Worm (Caenorhabditis elegans) whole organism, L2 larva: ENCODE measurements around the gene ogdh-1.

Source experiments
- C34F6.9 ChIP-seq: fragments of 150-350 bp; optimal IDR thresholded peaks from 2 replicates; lab custom pipeline; 2014; ENCODE audit warnings: missing biosample characterization, missing genetic modification characterization
- F13H6.1 ChIP-seq: sonication (generic microtip); optimal IDR thresholded peaks from 2 replicates; lab custom pipeline; 2016; ENCODE audit warnings: missing genetic modification characterization, missing compliant biosample characterization
- R02D3.7 ChIP-seq: fragments of 150-350 bp; optimal IDR thresholded peaks from 2 replicates; lab custom pipeline; 2014; ENCODE audit warnings: missing biosample characterization, missing genetic modification characterization
- Y55F3AM.14 ChIP-seq: fragments of 200-800 bp; sonication (Bioruptor generic); optimal IDR thresholded peaks from 2 replicates; lab custom pipeline; 2018; ENCODE audit warnings: mild to moderate bottlenecking, missing genetic modification characterization, missing compliant biosample characterization
- ZK546.5 ChIP-seq: sonication (generic microtip); optimal IDR thresholded peaks from 2 replicates; lab custom pipeline; 2017; ENCODE audit warnings: missing biosample characterization, missing genetic modification characterization
- alr-1 ChIP-seq: fragments of 150-350 bp; optimal IDR thresholded peaks from 2 replicates; lab custom pipeline; 2014; ENCODE audit warnings: missing biosample characterization, missing genetic modification characterization
- aly-2 ChIP-seq: fragments of 150-350 bp; optimal IDR thresholded peaks from 2 replicates; lab custom pipeline; 2014; ENCODE audit warnings: missing biosample characterization, missing genetic modification characterization
- ama-1 ChIP-seq: fragments of 150-350 bp; optimal IDR thresholded peaks from 2 replicates; lab custom pipeline; 2018; ENCODE audit warnings: inconsistent platforms
- blmp-1 ChIP-seq: sonication (generic microtip); optimal IDR thresholded peaks from 2 replicates; lab custom pipeline; 2017; ENCODE audit warnings: missing genetic modification characterization, mild to moderate bottlenecking, missing compliant biosample characterization, antibody characterized with exemption, moderate library complexity; ENCODE audit not compliant: insufficient read depth
- ceh-16 ChIP-seq: fragments of 150-350 bp; optimal IDR thresholded peaks from 2 replicates; lab custom pipeline; 2014; ENCODE audit warnings: missing biosample characterization, missing genetic modification characterization
- ceh-82 ChIP-seq: fragments of 150-350 bp; optimal IDR thresholded peaks from 2 replicates; lab custom pipeline; 2014; ENCODE audit warnings: missing biosample characterization, missing genetic modification characterization
- crh-2 ChIP-seq: sonication (generic microtip); optimal IDR thresholded peaks from 2 replicates; lab custom pipeline; 2017; ENCODE audit warnings: missing biosample characterization, missing genetic modification characterization
- dmd-4 ChIP-seq: sonication (generic microtip); optimal IDR thresholded peaks from 2 replicates; lab custom pipeline; 2017; ENCODE audit warnings: missing biosample characterization, missing genetic modification characterization
- egl-27 ChIP-seq: sonication (generic microtip); optimal IDR thresholded peaks from 3 replicates; lab custom pipeline; 2017; ENCODE audit warnings: missing biosample characterization, missing genetic modification reagents, missing genetic modification characterization
- elt-1 ChIP-seq: fragments of 150-350 bp; optimal IDR thresholded peaks from 2 replicates; lab custom pipeline; 2014; ENCODE audit warnings: missing biosample characterization, missing genetic modification characterization
- elt-3 ChIP-seq: sonication (generic microtip); optimal IDR thresholded peaks from 2 replicates; lab custom pipeline; 2017; ENCODE audit warnings: missing biosample characterization, missing genetic modification characterization
- fos-1 ChIP-seq: fragments of 150-350 bp; optimal IDR thresholded peaks from 2 replicates; lab custom pipeline; 2014; ENCODE audit warnings: missing biosample characterization, missing genetic modification characterization
- gmeb-1 ChIP-seq: fragments of 150-350 bp; optimal IDR thresholded peaks from 2 replicates; lab custom pipeline; 2014; ENCODE audit warnings: missing biosample characterization, missing genetic modification characterization
- lin-11 ChIP-seq: fragments of 150-350 bp; sonication (generic microtip); optimal IDR thresholded peaks from 2 replicates; lab custom pipeline; 2014; ENCODE audit warnings: missing biosample characterization, missing genetic modification characterization, inconsistent platforms, mixed read lengths
- lin-13 ChIP-seq: fragments of 150-350 bp; optimal IDR thresholded peaks from 2 replicates; lab custom pipeline; 2014; ENCODE audit warnings: missing biosample characterization, missing genetic modification reagents, missing genetic modification characterization
- lin-39 ChIP-seq: fragments of 150-350 bp; optimal IDR thresholded peaks from 2 replicates; lab custom pipeline; 2014; ENCODE audit warnings: missing biosample characterization, missing genetic modification reagents, missing genetic modification characterization
- lsy-2 ChIP-seq, 2 experiments: fragments of 150-350 bp in 1 of 2; sonication (generic microtip) in 1 of 2; optimal IDR thresholded peaks; 2 replicates each; lab custom pipeline; 2014 to 2017; ENCODE audit warnings: missing biosample characterization in 2 of 2, missing genetic modification characterization in 2 of 2
- mab-5 ChIP-seq: fragments of 150-350 bp; optimal IDR thresholded peaks from 2 replicates; lab custom pipeline; 2014; ENCODE audit warnings: missing biosample characterization, missing genetic modification characterization
- mbf-1 ChIP-seq: sonication (generic microtip); optimal IDR thresholded peaks from 2 replicates; lab custom pipeline; 2017; ENCODE audit warnings: missing biosample characterization, missing genetic modification characterization
- mdl-1 ChIP-seq, 2 experiments: fragments of 150-350 bp in 1 of 2; sonication (generic microtip) in 1 of 2; optimal IDR thresholded peaks; 2 replicates each; lab custom pipeline; 2017; ENCODE audit warnings: missing biosample characterization in 2 of 2, missing genetic modification characterization in 2 of 2
- nhr-10 ChIP-seq: sonication (generic microtip); optimal IDR thresholded peaks from 2 replicates; lab custom pipeline; 2017; ENCODE audit warnings: missing biosample characterization, missing genetic modification characterization
- nhr-11 ChIP-seq: fragments of 150-350 bp; optimal IDR thresholded peaks from 2 replicates; lab custom pipeline; 2014; ENCODE audit warnings: missing biosample characterization, missing genetic modification characterization
- nhr-12 ChIP-seq: fragments of 150-350 bp; optimal IDR thresholded peaks from 2 replicates; lab custom pipeline; 2014; ENCODE audit warnings: missing biosample characterization, missing genetic modification characterization
- nhr-129 ChIP-seq: fragments of 150-350 bp; optimal IDR thresholded peaks from 2 replicates; lab custom pipeline; 2014; ENCODE audit warnings: missing biosample characterization, missing genetic modification characterization
- nhr-21 ChIP-seq: fragments of 150-350 bp; optimal IDR thresholded peaks from 2 replicates; lab custom pipeline; 2014; ENCODE audit warnings: missing biosample characterization, missing genetic modification characterization
- nhr-23 ChIP-seq: fragments of 150-350 bp; optimal IDR thresholded peaks from 2 replicates; lab custom pipeline; 2014; ENCODE audit warnings: missing biosample characterization, missing genetic modification reagents, missing genetic modification characterization
- nhr-237 ChIP-seq: fragments of 150-350 bp; optimal IDR thresholded peaks from 2 replicates; lab custom pipeline; 2014; ENCODE audit warnings: missing biosample characterization, missing genetic modification characterization
- nhr-25 ChIP-seq: fragments of 150-350 bp; sonication (generic microtip); optimal IDR thresholded peaks from 3 replicates; lab custom pipeline; 2014; ENCODE audit warnings: missing biosample characterization, missing genetic modification characterization
- nhr-6 ChIP-seq: fragments of 150-350 bp; optimal IDR thresholded peaks from 2 replicates; lab custom pipeline; 2014; ENCODE audit warnings: missing biosample characterization, missing genetic modification characterization
- nhr-77 ChIP-seq: fragments of 150-350 bp; optimal IDR thresholded peaks from 2 replicates; lab custom pipeline; 2014; ENCODE audit warnings: missing biosample characterization, missing genetic modification characterization
- peb-1 ChIP-seq: fragments of 150-350 bp; optimal IDR thresholded peaks from 2 replicates; lab custom pipeline; 2014; ENCODE audit warnings: missing biosample characterization, missing genetic modification characterization
- sem-4 ChIP-seq: fragments of 150-350 bp; optimal IDR thresholded peaks from 2 replicates; lab custom pipeline; 2014; ENCODE audit warnings: missing biosample characterization, missing genetic modification reagents, missing genetic modification characterization
- skn-1 ChIP-seq: sonication (generic microtip); optimal IDR thresholded peaks from 2 replicates; lab custom pipeline; 2017; ENCODE audit warnings: missing biosample characterization, missing genetic modification characterization
- sma-3 ChIP-seq: sonication (generic microtip); optimal IDR thresholded peaks from 2 replicates; lab custom pipeline; 2016; ENCODE audit warnings: missing genetic modification reagents, missing genetic modification characterization, missing compliant biosample characterization
- sma-9 ChIP-seq, 2 experiments: fragments of 150-350 bp in 1 of 2; sonication (generic microtip) in 1 of 2; optimal IDR thresholded peaks; 2 replicates each; lab custom pipeline; 2014 to 2016; ENCODE audit warnings: missing genetic modification characterization in 2 of 2, mild to moderate bottlenecking in 1 of 2, missing biosample characterization in 1 of 2, missing compliant biosample characterization in 1 of 2, missing genetic modification reagents in 1 of 2, moderate library complexity in 1 of 2
- snpc-4 ChIP-seq: fragments of 150-350 bp; optimal IDR thresholded peaks from 2 replicates; lab custom pipeline; 2014; ENCODE audit warnings: missing biosample characterization, missing genetic modification characterization
- unc-39 ChIP-seq: fragments of 150-350 bp; optimal IDR thresholded peaks from 2 replicates; lab custom pipeline; 2014; ENCODE audit warnings: missing biosample characterization, missing genetic modification characterization
- unc-55 ChIP-seq: fragments of 150-350 bp; sonication (generic microtip); optimal IDR thresholded peaks from 3 replicates; lab custom pipeline; 2014; ENCODE audit warnings: missing biosample characterization, missing genetic modification reagents, missing genetic modification characterization
- unc-62 ChIP-seq: fragments of 150-350 bp; optimal IDR thresholded peaks from 2 replicates; lab custom pipeline; 2014; ENCODE audit warnings: missing biosample characterization, missing genetic modification reagents, missing genetic modification characterization
- zag-1 ChIP-seq: fragments of 150-350 bp; optimal IDR thresholded peaks from 2 replicates; lab custom pipeline; 2014; ENCODE audit warnings: missing biosample characterization, missing genetic modification characterization
- ztf-1 ChIP-seq: fragments of 200-800 bp; sonication (Bioruptor generic); conservative IDR thresholded peaks from 2 replicates; pipeline ENCODE4 v1.3.6; 2022; ENCODE audit warnings: missing genetic modification characterization, missing compliant biosample characterization
- ztf-4 ChIP-seq: fragments of 150-350 bp; optimal IDR thresholded peaks from 2 replicates; lab custom pipeline; 2014; ENCODE audit warnings: missing biosample characterization, missing genetic modification characterization

Gene ogdh-1

DNA sequence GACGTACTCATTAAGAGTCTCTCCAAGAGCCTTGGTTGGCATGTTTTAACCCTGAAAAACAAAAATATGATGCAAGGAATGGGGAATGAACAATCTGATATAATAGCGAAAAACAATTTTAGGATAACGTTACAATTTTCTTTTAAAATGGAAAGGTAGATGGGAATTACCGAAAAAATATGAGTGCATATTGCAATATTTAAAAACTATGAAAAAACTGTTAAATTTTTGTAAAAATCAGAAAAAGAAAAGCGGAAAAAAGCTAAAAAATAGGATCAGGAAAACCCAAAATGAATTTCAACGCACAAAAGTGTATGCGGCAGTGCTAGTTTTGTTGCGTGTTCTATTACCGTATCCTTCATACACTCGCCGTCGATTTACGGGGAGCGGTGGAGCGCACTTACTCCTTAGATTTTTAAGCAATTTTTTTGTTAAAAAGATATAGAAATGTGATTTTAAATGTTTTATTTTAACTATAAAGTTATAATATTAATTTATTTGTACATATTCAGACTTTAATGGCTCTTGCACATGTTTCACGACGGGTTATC lies 46.0 kb upstream of the ogdh-1 start, which contains the start of the genes rpl-20 and Y17G9B.5 (continued):
- peak; percentile 94 for TF ChIP-seq ZK546.5
- TF ChIP-seq dmd-4 (tag; lab: Kevin White, UChicago) = peak; percentile 84
- peak; percentile 100 for TF ChIP-seq sma-3
- peak; percentile 95 for TF ChIP-seq nhr-77 (tag; lab: Kevin White, UChicago)
- peak; percentile 99 for TF ChIP-seq lin-13 (GFP tag; lab: Kevin White, UChicago)

DNA sequence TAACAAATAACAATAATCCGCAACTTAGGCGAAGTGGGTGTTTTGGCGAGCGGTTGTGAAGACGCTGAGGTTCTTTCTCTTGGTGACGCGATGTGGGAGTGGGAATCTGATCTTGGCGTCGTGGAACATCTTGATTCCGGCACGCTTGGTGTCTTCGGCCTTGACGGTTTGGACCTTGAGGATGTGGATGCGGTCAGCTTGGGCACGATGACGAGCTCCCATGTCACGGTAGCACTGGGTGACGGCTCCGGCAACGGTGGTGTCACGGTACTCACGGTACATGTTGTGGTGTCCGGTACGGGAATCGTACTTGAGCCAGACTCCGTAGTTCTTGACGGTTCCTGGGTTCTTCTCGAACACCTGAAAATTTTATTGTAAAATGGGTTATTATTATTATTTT lies 45.3 kb upstream of the ogdh-1 start:
- TF ChIP-seq ceh-82 (tag; lab: Kevin White, UChicago) (no peak), sma-9 (GFP tag; optimal IDR thresholded peaks at IDR 0.05; lab: Kevin White, UChicago) (peak; percentile 4), sma-9 (tag; optimal IDR thresholded peaks at IDR 0.05; lab: Kevin White, UChicago) (no peak), nhr-11 (no peak), nhr-25 (tag; lab: Kevin White, UChicago) (no peak)

DNA sequence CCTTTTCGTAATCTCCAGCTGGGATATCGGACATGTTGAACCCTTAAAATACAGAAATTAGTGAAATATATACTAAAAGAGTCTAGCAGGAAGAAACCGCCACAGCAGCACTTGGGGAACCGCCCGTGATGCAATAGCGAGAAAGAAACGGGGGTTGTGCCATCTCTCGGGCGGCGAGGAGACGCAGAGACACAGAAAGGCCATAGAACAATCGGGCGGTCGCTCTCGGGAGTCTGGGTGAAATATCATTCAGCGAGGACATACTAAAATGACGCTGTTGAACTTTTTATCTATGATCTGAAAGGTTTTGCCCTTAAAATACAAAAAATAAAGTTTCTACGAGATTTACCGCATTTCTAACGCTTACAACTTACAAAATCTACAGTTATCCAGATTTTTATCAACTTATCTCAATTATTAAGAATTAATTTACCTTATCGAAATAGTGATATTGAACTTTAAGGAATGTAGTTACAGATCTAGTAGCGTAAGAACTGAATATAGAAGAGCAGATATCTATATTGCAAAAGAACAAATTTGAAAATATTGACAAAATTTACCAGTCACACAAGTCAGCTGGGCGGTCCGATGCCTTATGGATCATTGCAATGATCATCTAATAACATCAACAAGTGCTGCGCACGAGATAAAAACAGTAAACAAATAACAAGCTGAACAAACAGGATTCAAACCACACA lies 44.7 kb upstream of the ogdh-1 start, which contains the start of gene cyc-2.1:
cyc-2.1 (minus strand) TSS at position 605 of the 698 bp plus-strand sequence.
- TF ChIP-seq C34F6.9 (tag; lab: Kevin White, UChicago) (peak; percentile 69), R02D3.7 (tag; lab: Kevin White, UChicago) (no peak), nhr-10 (tag; lab: Kevin White, UChicago) (no peak), ama-1 (lab: Kevin White, UChicago) (peak; percentile 71), nhr-11 (no peak), peb-1 (tag; lab: Kevin White, UChicago) (no peak), crh-2 (tag; lab: Kevin White, UChicago) (peak; percentile 61), mbf-1 (tag; lab: Kevin White, UChicago) (no peak), lsy-2 (tag; optimal IDR thresholded peaks at IDR 0.05; lab: Kevin White, UChicago) (peak; percentile 59 to 87), nhr-23 (no peak), lin-11 (tag; lab: Kevin White, UChicago) (peak; percentile 19), unc-39 (tag; lab: Kevin White, UChicago) (no peak), nhr-25 (tag; lab: Kevin White, UChicago) (peak; percentile 70), ceh-16 (tag; lab: Kevin White, UChicago) (no peak), skn-1 (tag; lab: Kevin White, UChicago) (no peak), ZK546.5 (no peak), ceh-82 (tag; lab: Kevin White, UChicago) (no peak), alr-1 (tag; lab: Kevin White, UChicago) (no peak), sem-4 (tag; lab: Kevin White, UChicago) (peak; percentile 47), mdl-1 (tag; optimal IDR thresholded peaks at IDR 0.05; lab: Kevin White, UChicago) (peak in 1 of 2 experiments; percentile 16), nhr-129 (tag; lab: Kevin White, UChicago) (peak; percentile 95), snpc-4 (tag; lab: Kevin White, UChicago) (no peak), lin-39 (tag; lab: Kevin White, UChicago) (no peak), elt-3 (tag; lab: Kevin White, UChicago) (no peak), egl-27 (tag; lab: Kevin White, UChicago) (no peak), nhr-12 (tag; lab: Kevin White, UChicago) (no peak), elt-1 (tag; lab: Kevin White, UChicago) (no peak), nhr-6 (tag; lab: Kevin White, UChicago) (peak; percentile 22), nhr-237 (tag; lab: Kevin White, UChicago) (no peak), sma-3 (peak; percentile 55), gmeb-1 (tag; lab: Kevin White, UChicago) (peak; percentile 14), F13H6.1 (peak; percentile 62), nhr-21 (tag; lab: Kevin White, UChicago) (peak; percentile 3), mab-5 (tag; lab: Kevin White, UChicago) (peak; percentile 38), ztf-1 (GFP tag; lab: Robert Waterston, UW) (no peak), sma-9 (GFP tag; optimal IDR thresholded peaks at IDR 0.05; lab: Kevin White, UChicago) (peak; percentile 80), sma-9 (tag; optimal IDR thresholded peaks at IDR 0.05; lab: Kevin White, UChicago) (no peak), ztf-4 (tag; lab: Kevin White, UChicago) (peak; percentile 74), Y55F3AM.14 (GFP tag; lab: Kevin White, UChicago) (peak; percentile 39), fos-1 (tag; lab: Kevin White, UChicago) (peak; percentile 70), dmd-4 (tag; lab: Kevin White, UChicago) (no peak), aly-2 (no peak), unc-62 (GFP tag; lab: Kevin White, UChicago) (no peak), blmp-1 (tag; lab: Kevin White, UChicago) (no peak), unc-55 (GFP tag; lab: Kevin White, UChicago) (peak; percentile 69), lin-13 (GFP tag; lab: Kevin White, UChicago) (peak; percentile 67), zag-1 (no peak), nhr-77 (tag; lab: Kevin White, UChicago) (no peak)
